Worm (Caenorhabditis elegans) whole organism, midembryonic: ENCODE results near the gene try-13.
A peak's percentile ranks its signal among the peaks of the same experiment; 100 is the strongest.

Experiments
- T22C8.4 ChIP-seq: fragments of 200-800 bp; sonication (Bioruptor generic); IDR thresholded peaks from 2 replicates; pipeline ENCODE4 v1.3.6; 2022; ENCODE audit warnings: missing genetic modification characterization, missing compliant biosample characterization
- cog-1 ChIP-seq: sonication (generic microtip); optimal IDR thresholded peaks from 2 replicates; lab custom pipeline; 2016; ENCODE audit warnings: missing genetic modification characterization, missing compliant biosample characterization
- flt-1 ChIP-seq: fragments of 200-800 bp; sonication (Bioruptor generic); IDR thresholded peaks from 2 replicates; pipeline ENCODE4 v1.3.6; 2022; ENCODE audit warnings: missing genetic modification characterization, missing compliant biosample characterization
- klf-2 ChIP-seq: fragments of 200-800 bp; sonication (Bioruptor generic); conservative IDR thresholded peaks from 2 replicates; pipeline ENCODE4 v1.3.6; 2022; ENCODE audit warnings: missing genetic modification reagents, missing genetic modification characterization, missing compliant biosample characterization
- med-1 ChIP-seq: sonication (generic microtip); optimal IDR thresholded peaks from 2 replicates; lab custom pipeline; 2017; ENCODE audit warnings: missing genetic modification characterization, mild to moderate bottlenecking, missing compliant biosample characterization, antibody characterized with exemption, missing genetic modification reagents; ENCODE audit not compliant: insufficient read depth
- ref-1 ChIP-seq: fragments of 200-800 bp; sonication (Bioruptor generic); conservative IDR thresholded peaks from 2 replicates; pipeline ENCODE4 v1.3.6; 2022; ENCODE audit warnings: missing genetic modification reagents, missing genetic modification characterization, missing compliant biosample characterization
- tab-1 ChIP-seq: fragments of 200-800 bp; sonication (Bioruptor generic); IDR thresholded peaks from 2 replicates; pipeline ENCODE4 v1.3.6; 2022; ENCODE audit warnings: missing genetic modification characterization, missing compliant biosample characterization
- ztf-23 ChIP-seq: fragments of 200-800 bp; sonication (Bioruptor generic); IDR thresholded peaks from 2 replicates; pipeline ENCODE4 v1.3.6; 2022; ENCODE audit warnings: missing genetic modification reagents, missing genetic modification characterization, missing compliant biosample characterization
- ztf-29 ChIP-seq: fragments of 200-800 bp; sonication (Bioruptor generic); IDR thresholded peaks from 2 replicates; pipeline ENCODE4 v1.3.6; 2022; ENCODE audit warnings: missing genetic modification reagents, missing genetic modification characterization, missing compliant biosample characterization

Gene try-13

DNA sequence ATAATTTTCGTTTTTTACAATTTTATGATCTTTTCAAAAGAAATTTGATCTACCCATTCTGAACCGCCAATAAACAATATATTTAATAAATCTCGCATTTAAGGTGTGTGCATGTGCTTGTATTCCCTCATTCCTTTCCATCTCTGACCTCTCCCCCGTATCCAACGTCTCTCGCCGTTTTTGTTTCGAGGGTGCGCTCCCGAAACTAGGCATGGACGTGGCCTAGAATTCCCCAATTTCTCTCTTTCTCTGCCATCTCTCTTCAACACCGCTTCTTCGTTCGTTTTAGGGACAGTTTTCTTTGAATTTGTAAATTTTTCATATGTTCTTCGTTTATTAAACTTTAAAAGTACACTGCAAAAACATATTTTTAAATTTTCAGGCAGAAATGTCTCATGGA lies 25.6 kb downstream of the try-13 start, which contains the start of gene F25E5.1:
F25E5.1 (plus strand) TSS at position 376 of the 400 bp plus-strand sequence.
- TF ChIP-seq cog-1 (tag; lab: Kevin White, UChicago) (peak; percentile 27), ztf-29 (GFP tag; lab: Robert Waterston, UW) (no peak), ztf-23 (0 out of 2 replicates have a peak, but pooled peaks have one; percentile 57)

DNA sequence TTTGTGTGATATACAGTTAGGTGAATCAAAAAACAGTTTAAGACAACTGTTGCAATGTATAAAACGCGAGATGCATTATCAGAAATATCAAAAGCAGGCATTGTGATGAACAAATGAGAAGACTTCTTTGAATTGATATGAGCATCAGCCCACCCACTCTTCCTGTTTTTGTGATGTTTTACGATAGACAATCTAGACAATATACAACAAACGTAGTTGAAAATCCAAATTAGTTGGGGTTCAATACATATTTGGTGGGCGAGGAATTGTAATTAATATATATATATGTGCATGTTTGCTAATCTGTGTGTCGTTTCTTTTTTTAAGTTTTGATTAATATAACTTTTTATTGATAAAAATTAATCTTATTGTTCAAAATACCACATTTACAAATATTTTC lies 32.9 kb downstream of the try-13 start, which contains the start of gene str-28:
str-28 (minus strand) TSS at position 101 of the 400 bp plus-strand sequence.
- TF ChIP-seq klf-2 (GFP tag; lab: Robert Waterston, UW) (no peak), tab-1 (GFP tag; lab: Robert Waterston, UW) (no peak), ztf-23 (no peak), flt-1 (no peak)

DNA sequence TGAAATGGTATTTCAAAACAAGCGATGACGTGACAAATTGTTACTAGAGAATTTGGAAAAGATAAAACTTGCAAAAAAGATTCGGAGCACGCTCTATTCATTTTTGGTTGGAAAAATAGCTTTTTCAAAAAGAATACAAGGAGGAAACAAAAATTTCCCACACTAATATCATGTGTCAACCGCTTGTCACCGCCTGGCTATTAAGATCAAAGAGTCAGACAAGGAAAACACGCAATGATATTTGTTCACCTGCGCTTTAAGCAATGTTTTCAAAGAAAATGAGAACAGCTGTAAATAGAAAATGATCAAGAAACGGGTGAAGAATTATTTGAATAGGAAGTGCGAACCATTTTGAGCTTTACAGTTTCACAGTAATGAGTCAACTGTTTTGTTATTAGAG lies 36.9 kb downstream of the try-13 start, which contains the start of gene srh-125:
srh-125 (minus strand) TSS at position 101 of the 400 bp plus-strand sequence.
- TF ChIP-seq cog-1 (tag; lab: Kevin White, UChicago) (no peak), tab-1 (GFP tag; lab: Robert Waterston, UW) (no peak), med-1 (no peak), T22C8.4 (GFP tag; lab: Robert Waterston, UW) (no peak), flt-1 (no peak), ztf-23 (no peak), ztf-29 (GFP tag; lab: Robert Waterston, UW) (no peak), ref-1 (no peak), klf-2 (GFP tag; lab: Robert Waterston, UW) (no peak)

- TF ChIP-seq ztf-29 (GFP tag; lab: Robert Waterston, UW), result no peak
- no peak for TF ChIP-seq ztf-23
- TF ChIP-seq flt-1, result no peak
- no peak for TF ChIP-seq T22C8.4 (GFP tag; lab: Robert Waterston, UW)
- TF ChIP-seq ref-1, result no peak
- no peak for TF ChIP-seq klf-2 (GFP tag; lab: Robert Waterston, UW)
- TF ChIP-seq med-1, result no peak
- no peak for TF ChIP-seq cog-1 (tag; lab: Kevin White, UChicago)
- TF ChIP-seq tab-1 (GFP tag; lab: Robert Waterston, UW), result no peak
Measured at ce11 chrV:7478404-7478803, 38.5 kb downstream of the try-13 start, which contains the start of gene str-190. TSS of gene str-190 (minus strand) at chrV:7478504.

ce11 chrV:7480949-7481348 lies 41.0 kb downstream of the try-13 start, which contains the start of gene C18B10.6:
TSS of gene C18B10.6 (minus strand) at chrV:7481049.
- no peak for TF ChIP-seq ztf-23
- no peak for TF ChIP-seq ref-1
- TF ChIP-seq tab-1 (GFP tag; lab: Robert Waterston, UW), result no peak
- TF ChIP-seq T22C8.4 (GFP tag; lab: Robert Waterston, UW), result no peak
- TF ChIP-seq cog-1 (tag; lab: Kevin White, UChicago), result no peak
- no peak for TF ChIP-seq ztf-29 (GFP tag; lab: Robert Waterston, UW)
- TF ChIP-seq med-1, result no peak
- TF ChIP-seq flt-1, result no peak
- no peak for TF ChIP-seq klf-2 (GFP tag; lab: Robert Waterston, UW)

ce11 chrV:7485000-7485399 lies 45.1 kb downstream of the try-13 start, which contains the start of gene srbc-8:
TSS of gene srbc-8 (minus strand) at chrV:7485100.
- no peak for TF ChIP-seq ref-1
- no peak for TF ChIP-seq klf-2 (GFP tag; lab: Robert Waterston, UW)
- TF ChIP-seq med-1, result no peak
- TF ChIP-seq T22C8.4 (GFP tag; lab: Robert Waterston, UW), result no peak
- no peak for TF ChIP-seq flt-1
- no peak for TF ChIP-seq ztf-29 (GFP tag; lab: Robert Waterston, UW)
- no peak for TF ChIP-seq cog-1 (tag; lab: Kevin White, UChicago)
- TF ChIP-seq tab-1 (GFP tag; lab: Robert Waterston, UW), result no peak
- no peak for TF ChIP-seq ztf-23

DNA sequence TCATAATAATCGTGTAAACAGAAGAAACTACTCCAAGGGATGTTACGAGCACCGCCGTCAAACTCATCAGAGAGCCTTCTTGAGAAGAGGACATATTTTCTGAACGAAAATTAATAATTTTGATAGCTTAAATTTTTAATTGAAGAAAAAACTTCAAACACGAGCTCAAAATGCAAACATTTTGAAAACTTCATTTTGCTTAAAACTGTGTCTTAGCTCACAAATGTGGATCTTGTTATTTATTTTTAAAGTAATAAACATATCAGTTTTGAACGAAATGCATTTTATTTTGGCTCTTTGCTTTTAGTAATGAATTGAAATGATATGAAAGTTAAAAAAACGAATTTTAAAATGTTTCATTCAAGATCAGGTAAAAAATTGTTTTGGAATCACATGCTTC lies 47.6 kb downstream of the try-13 start, which contains the start of gene srbc-7:
srbc-7 (minus strand) TSS at position 101 of the 400 bp plus-strand sequence.
- no peak for TF ChIP-seq ztf-29 (GFP tag; lab: Robert Waterston, UW)
- TF ChIP-seq tab-1 (GFP tag; lab: Robert Waterston, UW), result no peak

DNA sequence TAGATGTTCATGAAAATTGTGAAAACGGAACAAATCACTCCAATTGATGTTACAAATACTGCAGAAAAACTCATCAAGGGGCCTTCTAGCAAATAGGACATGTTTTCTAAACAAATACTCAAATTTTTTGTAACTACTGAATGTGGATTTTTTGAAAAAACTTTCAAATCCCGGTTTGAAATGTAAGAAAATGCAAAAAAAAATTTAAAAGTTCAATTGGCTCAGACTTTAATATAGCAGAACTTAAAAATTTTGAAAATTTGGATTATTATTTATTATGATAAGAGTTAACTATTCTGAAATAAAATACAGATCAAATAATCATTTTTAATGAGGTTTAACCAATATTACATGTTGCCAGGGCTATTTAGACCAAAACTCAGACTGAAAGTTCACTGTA lies 50.4 kb downstream of the try-13 start, which contains the start of gene srbc-9:
srbc-9 (minus strand) TSS at position 101 of the 400 bp plus-strand sequence.
- TF ChIP-seq tab-1 (GFP tag; lab: Robert Waterston, UW) (no peak), ref-1 (no peak), cog-1 (tag; lab: Kevin White, UChicago) (no peak), flt-1 (no peak), ztf-29 (GFP tag; lab: Robert Waterston, UW) (no peak), ztf-23 (no peak)
